Fruit fly (Drosophila melanogaster) whole organism, adult: ENCODE measurements around the gene fd96Cb.

Source experiments
- CG11617 ChIP-seq: fragments of 200-800 bp; sonication (Bioruptor generic); optimal IDR thresholded peaks from 2 replicates; lab custom pipeline; 2017; ENCODE audit warnings: mild to moderate bottlenecking, missing biosample characterization, missing genetic modification reagents, missing genetic modification characterization
- CG12768 ChIP-seq: fragments of 200-800 bp; sonication (Bioruptor generic); optimal IDR thresholded peaks from 2 replicates; lab custom pipeline; 2017; ENCODE audit warnings: missing biosample characterization, missing genetic modification characterization, mild to moderate bottlenecking, moderate library complexity, missing genetic modification reagents
- CG14711 ChIP-seq: fragments of 200-800 bp; sonication (Bioruptor generic); optimal IDR thresholded peaks from 2 replicates; lab custom pipeline; 2018; ENCODE audit warnings: missing biosample characterization, mild to moderate bottlenecking, missing genetic modification characterization, moderate library complexity
- CG1620 ChIP-seq: fragments of 200-800 bp; sonication (Bioruptor generic); optimal IDR thresholded peaks from 2 replicates; lab custom pipeline; 2016; ENCODE audit warnings: missing biosample characterization, missing genetic modification characterization
- CG33017 ChIP-seq: fragments of 200-800 bp; sonication (Bioruptor generic); optimal IDR thresholded peaks from 2 replicates; lab custom pipeline; 2018; ENCODE audit warnings: missing biosample characterization, mild to moderate bottlenecking, missing genetic modification characterization, moderate library complexity
- CG5204 ChIP-seq: fragments of 200-800 bp; sonication (Bioruptor generic); optimal IDR thresholded peaks from 2 replicates; lab custom pipeline; 2016; ENCODE audit warnings: missing biosample characterization, missing genetic modification characterization
- CG7045 ChIP-seq: fragments of 200-800 bp; sonication (Bioruptor generic); optimal IDR thresholded peaks from 2 replicates; lab custom pipeline; 2017; ENCODE audit warnings: missing biosample characterization, mild to moderate bottlenecking, missing genetic modification characterization
- CG7101 ChIP-seq: fragments of 200-800 bp; sonication (Bioruptor generic); optimal IDR thresholded peaks from 2 replicates; lab custom pipeline; 2018; ENCODE audit warnings: missing biosample characterization, mild to moderate bottlenecking, missing genetic modification characterization, moderate library complexity
- Clk ChIP-seq: fragments of 200-800 bp; sonication (Bioruptor generic); optimal IDR thresholded peaks from 2 replicates; lab custom pipeline; 2017; ENCODE audit warnings: missing biosample characterization, missing genetic modification characterization
- Crg-1 ChIP-seq: fragments of 200-800 bp; sonication (Bioruptor generic); optimal IDR thresholded peaks from 2 replicates; lab custom pipeline; 2016; ENCODE audit warnings: missing biosample characterization, missing genetic modification characterization
- Hr96 ChIP-seq: fragments of 200-800 bp; sonication (Bioruptor generic); optimal IDR thresholded peaks from 2 replicates; lab custom pipeline; 2016; ENCODE audit warnings: missing biosample characterization, missing genetic modification characterization
- Mnt ChIP-seq: fragments of 200-800 bp; sonication (Bioruptor generic); optimal IDR thresholded peaks from 2 replicates; lab custom pipeline; 2016; ENCODE audit warnings: missing biosample characterization, mild to moderate bottlenecking, missing genetic modification characterization
- bab1 ChIP-seq: fragments of 200-800 bp; sonication (Bioruptor generic); optimal IDR thresholded peaks from 3 replicates; lab custom pipeline; 2019; ENCODE audit warnings: missing biosample characterization, mild to moderate bottlenecking, missing genetic modification characterization, moderate library complexity
- cic ChIP-seq: fragments of 200-800 bp; sonication (Bioruptor generic); optimal IDR thresholded peaks from 2 replicates; lab custom pipeline; 2017; ENCODE audit warnings: missing biosample characterization, mild to moderate bottlenecking, missing genetic modification characterization, moderate library complexity
- cnc ChIP-seq, 2 experiments: fragments of >200 bp; optimal IDR thresholded peaks; 2 replicates each; lab custom pipeline; 2017
- kay ChIP-seq: fragments of 200-800 bp; sonication (Bioruptor generic); peaks from one replicate; lab custom pipeline; 2016; ENCODE audit warnings: missing biosample characterization, missing genetic modification characterization, borderline replicate concordance
- ovo ChIP-seq: fragments of 200-800 bp; sonication (Bioruptor generic); optimal IDR thresholded peaks from 2 replicates; lab custom pipeline; 2016; ENCODE audit warnings: missing biosample characterization, missing genetic modification characterization
- pad ChIP-seq: fragments of 200-800 bp; sonication (Bioruptor generic); optimal IDR thresholded peaks from 3 replicates; lab custom pipeline; 2017; ENCODE audit warnings: missing biosample characterization, missing genetic modification characterization, mild to moderate bottlenecking, moderate library complexity, missing genetic modification reagents
- tj ChIP-seq: fragments of 200-800 bp; sonication (Bioruptor generic); optimal IDR thresholded peaks from 3 replicates; lab custom pipeline; 2017; ENCODE audit warnings: missing biosample characterization, mild to moderate bottlenecking, missing genetic modification characterization, moderate library complexity
- toe ChIP-seq: fragments of 200-800 bp; sonication (Bioruptor generic); optimal IDR thresholded peaks from 2 replicates; lab custom pipeline; 2016; ENCODE audit warnings: missing biosample characterization, missing genetic modification characterization

The fd96Cb gene

dm6 chr3R:25064907-25065841 lies 29.6 kb upstream of the fd96Cb start, which contains the start of the genes veli and PQBP1:
TSS of gene veli (minus strand) at chr3R:25065591.
TSS of gene PQBP1 (plus strand) at chr3R:25065791.
- TF ChIP-seq CG14711 (tag; lab: Kevin White, UChicago) (peak; percentile 18), toe (GFP tag; lab: Kevin White, UChicago) (no peak)

dm6 chr3R:25066856-25067255 lies 28.0 kb upstream of the fd96Cb start:
- TF ChIP-seq CG5204 = no peak
- no peak for TF ChIP-seq kay
- no peak for TF ChIP-seq Hr96
- no peak for TF ChIP-seq Mnt (GFP tag; lab: Kevin White, UChicago)
- no peak for TF ChIP-seq Clk
- TF ChIP-seq CG11617 = no peak
- TF ChIP-seq Crg-1 (GFP tag; lab: Kevin White, UChicago) = no peak

- TF ChIP-seq CG7101 (peak; percentile 76), CG12768 (peak; percentile 33), CG7045 (GFP tag; lab: Kevin White, UChicago) (peak; percentile 54), CG33017 (tag; lab: Kevin White, UChicago) (peak; percentile 48), CG5204 (no peak), kay (no peak), ovo (GFP tag; lab: Kevin White, UChicago) (peak; percentile 45), CG14711 (tag; lab: Kevin White, UChicago) (peak; percentile 69), CG11617 (peak; percentile 77), tj (GFP tag; lab: Kevin White, UChicago) (peak; percentile 56), CG1620 (peak; percentile 88), toe (GFP tag; lab: Kevin White, UChicago) (peak; percentile 88), pad (GFP tag; lab: Kevin White, UChicago) (peak; percentile 46), Clk (peak; percentile 51), bab1 (peak; percentile 84), Hr96 (no peak), cic (GFP tag; lab: Kevin White, UChicago) (no peak), Mnt (GFP tag; lab: Kevin White, UChicago) (peak; percentile 82), cnc (optimal IDR thresholded peaks at IDR 0.05; lab: Kevin White, UChicago) (no peak), Crg-1 (GFP tag; lab: Kevin White, UChicago) (peak; percentile 45)
Measured at dm6 chr3R:25069569-25069968, 25.2 kb upstream of the fd96Cb start, which contains the start of the genes Stt3B and CG11839. TSS of gene Stt3B (minus strand) at chr3R:25069637. TSS of gene CG11839 (plus strand) at chr3R:25069927.

- no peak for TF ChIP-seq toe (GFP tag; lab: Kevin White, UChicago)
- TF ChIP-seq CG11617 = no peak
- TF ChIP-seq ovo (GFP tag; lab: Kevin White, UChicago) = no peak
Measured at dm6 chr3R:25070871-25071270, 23.9 kb upstream of the fd96Cb start, which contains the start of gene CG11836. TSS of gene CG11836 (plus strand) at chr3R:25071126.

- TF ChIP-seq cnc (optimal IDR thresholded peaks at IDR 0.05; lab: Kevin White, UChicago) (no peak), pad (GFP tag; lab: Kevin White, UChicago) (no peak), kay (no peak), CG11617 (peak; percentile 12), Mnt (GFP tag; lab: Kevin White, UChicago) (peak; percentile 96), CG1620 (no peak), CG7045 (GFP tag; lab: Kevin White, UChicago) (no peak), CG7101 (peak; percentile 59), CG33017 (tag; lab: Kevin White, UChicago) (no peak), CG14711 (tag; lab: Kevin White, UChicago) (peak; percentile 59), Clk (no peak), CG12768 (peak; percentile 9), CG5204 (no peak), toe (GFP tag; lab: Kevin White, UChicago) (peak; percentile 30), bab1 (no peak), Crg-1 (GFP tag; lab: Kevin White, UChicago) (no peak)
Measured at dm6 chr3R:25074558-25074964, 20.3 kb upstream of the fd96Cb start, which contains the start of the genes shams and CG11920. TSS of gene shams (minus strand) at chr3R:25074607. TSS of gene CG11920 (plus strand) at chr3R:25074877.

dm6 chr3R:25077280-25077820 lies 17.5 kb upstream of the fd96Cb start:
- TF ChIP-seq pad (GFP tag; lab: Kevin White, UChicago) (no peak), kay (no peak), Hr96 (no peak), Mnt (GFP tag; lab: Kevin White, UChicago) (no peak), ovo (GFP tag; lab: Kevin White, UChicago) (no peak), CG33017 (tag; lab: Kevin White, UChicago) (no peak), CG11617 (no peak), CG7101 (no peak), CG1620 (no peak), bab1 (no peak), cic (GFP tag; lab: Kevin White, UChicago) (no peak), Clk (no peak), Crg-1 (GFP tag; lab: Kevin White, UChicago) (no peak), tj (GFP tag; lab: Kevin White, UChicago) (no peak), CG12768 (no peak), CG5204 (no peak), toe (GFP tag; lab: Kevin White, UChicago) (no peak), CG7045 (GFP tag; lab: Kevin White, UChicago) (no peak)
